Fruit fly (Drosophila melanogaster) whole organism, embryonic: ENCODE measurements around the gene krz.

Experiments used
- CG12769 ChIP-seq: fragments of 200-800 bp; sonication (Bioruptor generic); optimal IDR thresholded peaks from 2 replicates; lab custom pipeline; 2019; ENCODE audit warnings: missing biosample characterization, mild to moderate bottlenecking, missing genetic modification characterization, moderate library complexity
- CG13424 ChIP-seq: fragments of 200-800 bp; sonication (Bioruptor generic); optimal IDR thresholded peaks from 2 replicates; lab custom pipeline; 2019; ENCODE audit warnings: missing biosample characterization, mild to moderate bottlenecking, missing genetic modification characterization, moderate library complexity
- CG14710 ChIP-seq: fragments of 200-800 bp; sonication (Bioruptor generic); optimal IDR thresholded peaks from 3 replicates; lab custom pipeline; 2019; ENCODE audit warnings: missing biosample characterization, mild to moderate bottlenecking, missing genetic modification characterization, moderate library complexity
- CG17802 ChIP-seq: fragments of 200-800 bp; sonication (Bioruptor generic); optimal IDR thresholded peaks from 2 replicates; lab custom pipeline; 2018; ENCODE audit warnings: missing biosample characterization, mild to moderate bottlenecking, missing genetic modification characterization, moderate library complexity
- CG18262 ChIP-seq: fragments of 200-800 bp; optimal IDR thresholded peaks from 3 replicates; lab custom pipeline; 2019; ENCODE audit warnings: missing biosample characterization, mild to moderate bottlenecking, missing genetic modification characterization, moderate library complexity
- CG2199 ChIP-seq: fragments of 200-800 bp; sonication (Bioruptor generic); IDR thresholded peaks from 3 replicates; pipeline ENCODE4 v1.3.6; 2022; ENCODE audit warnings: missing biosample characterization, missing genetic modification characterization
- CG2678 ChIP-seq: fragments of 200-800 bp; sonication (Bioruptor generic); optimal IDR thresholded peaks from 3 replicates; lab custom pipeline; 2019; ENCODE audit warnings: missing biosample characterization, mild to moderate bottlenecking, missing genetic modification characterization, moderate library complexity
- CG31441 ChIP-seq: fragments of 200-800 bp; sonication (Bioruptor generic); IDR thresholded peaks from 2 replicates; pipeline ENCODE4 v1.3.6; 2022; ENCODE audit warnings: missing biosample characterization, missing genetic modification characterization
- CG32767 ChIP-seq: fragments of 200-800 bp; sonication (Bioruptor generic); IDR thresholded peaks from 2 replicates; pipeline ENCODE4 v1.3.6; 2022; ENCODE audit warnings: missing biosample characterization, missing genetic modification characterization
- CG33557 ChIP-seq: fragments of 200-800 bp; sonication (Bioruptor generic); optimal IDR thresholded peaks from 2 replicates; lab custom pipeline; 2019; ENCODE audit warnings: missing biosample characterization, mild to moderate bottlenecking, missing genetic modification characterization, moderate library complexity
- CG7839 ChIP-seq: fragments of 200-800 bp; sonication (Bioruptor generic); optimal IDR thresholded peaks from 3 replicates; lab custom pipeline; 2018; ENCODE audit warnings: missing biosample characterization, mild to moderate bottlenecking, missing genetic modification characterization, moderate library complexity
- CG8290 ChIP-seq, 3 experiments: fragments of 200-800 bp; sonication (Bioruptor generic); optimal IDR thresholded peaks; 2 replicates each; lab custom pipeline; 2016 to 2019; ENCODE audit warnings: missing biosample characterization in 3 of 3, missing genetic modification characterization in 3 of 3, mild to moderate bottlenecking in 2 of 3, moderate library complexity in 1 of 3
- CG8388 ChIP-seq: fragments of 200-800 bp; sonication (Bioruptor generic); optimal IDR thresholded peaks from 2 replicates; lab custom pipeline; 2019; ENCODE audit warnings: missing biosample characterization, mild to moderate bottlenecking, missing genetic modification characterization, moderate library complexity
- CG9797 ChIP-seq: fragments of 200-800 bp; sonication (Bioruptor generic); optimal IDR thresholded peaks from 3 replicates; lab custom pipeline; 2018; ENCODE audit warnings: missing biosample characterization, mild to moderate bottlenecking, missing genetic modification characterization
- CoRest ChIP-seq: fragments of 200-800 bp; sonication (Bioruptor generic); optimal IDR thresholded peaks from 3 replicates; lab custom pipeline; 2018; ENCODE audit warnings: missing biosample characterization, mild to moderate bottlenecking, missing genetic modification characterization, moderate library complexity
- Dll ChIP-seq: fragments of 200-800 bp; sonication (Bioruptor generic); IDR thresholded peaks from 4 replicates; pipeline ENCODE4 v1.3.6; 2022; ENCODE audit warnings: missing biosample characterization, missing genetic modification characterization; ENCODE audit not compliant: partially characterized antibody
- E2f1 ChIP-seq: fragments of 200-800 bp; sonication (Bioruptor generic); IDR thresholded peaks from 2 replicates; pipeline ENCODE4 v1.3.6; 2022; ENCODE audit warnings: missing biosample characterization, missing genetic modification characterization
- Ets65A ChIP-seq: fragments of 200-800 bp; sonication (Bioruptor generic); peaks from one replicate; lab custom pipeline; 2016; ENCODE audit warnings: missing biosample characterization, missing genetic modification characterization
- HLH3B ChIP-seq: fragments of 200-800 bp; sonication (Bioruptor generic); IDR thresholded peaks from 2 replicates; pipeline ENCODE4 v1.3.6; 2022; ENCODE audit warnings: missing biosample characterization, missing genetic modification characterization
- HLH54F ChIP-seq: fragments of 200-800 bp; sonication (Bioruptor generic); optimal IDR thresholded peaks from 3 replicates; lab custom pipeline; 2016; ENCODE audit warnings: missing biosample characterization, missing genetic modification characterization
- HmgZ ChIP-seq: fragments of 200-800 bp; sonication (Bioruptor generic); optimal IDR thresholded peaks from 2 replicates; lab custom pipeline; 2018; ENCODE audit warnings: missing biosample characterization, mild to moderate bottlenecking, missing genetic modification characterization
- Hsf ChIP-seq: fragments of 200-800 bp; sonication (Bioruptor generic); optimal IDR thresholded peaks from 3 replicates; lab custom pipeline; 2016; ENCODE audit warnings: missing biosample characterization, missing genetic modification characterization
- MESR4 ChIP-seq: fragments of 200-800 bp; sonication (Bioruptor generic); optimal IDR thresholded peaks from 2 replicates; lab custom pipeline; 2018; ENCODE audit warnings: missing biosample characterization, mild to moderate bottlenecking, missing genetic modification characterization, moderate library complexity
- Max ChIP-seq: fragments of 200-800 bp; sonication (Bioruptor generic); optimal IDR thresholded peaks from 2 replicates; lab custom pipeline; 2016; ENCODE audit warnings: missing biosample characterization, mild to moderate bottlenecking, missing genetic modification characterization
- Scr ChIP-seq: fragments of 200-800 bp; sonication (Bioruptor generic); IDR thresholded peaks from 2 replicates; pipeline ENCODE4 v1.3.6; 2022; ENCODE audit warnings: missing biosample characterization, missing genetic modification characterization; ENCODE audit not compliant: partially characterized antibody
- Ssrp ChIP-seq: fragments of 200-800 bp; sonication (Bioruptor generic); optimal IDR thresholded peaks from 2 replicates; lab custom pipeline; 2018; ENCODE audit warnings: missing biosample characterization, mild to moderate bottlenecking, missing genetic modification characterization, moderate library complexity
- Stat92E ChIP-seq, 3 experiments: fragments of >200 bp in 2 of 3; fragments of 200-800 bp in 1 of 3; sonication (Bioruptor generic) in 1 of 3; optimal IDR thresholded peaks; 2 replicates each; lab custom pipeline; 2017 to 2019; ENCODE audit warnings: missing biosample characterization in 3 of 3, missing genetic modification characterization in 3 of 3, mild to moderate bottlenecking in 1 of 3, moderate library complexity in 1 of 3
- Trl ChIP-seq, 3 experiments: fragments of >200 bp in 2 of 3; fragments of 200-800 bp in 1 of 3; sonication (Bioruptor generic) in 1 of 3; optimal IDR thresholded peaks; 2 replicates in 1 of 3; 3 replicates in 2 of 3; lab custom pipeline; 2016 to 2017; ENCODE audit warnings: missing biosample characterization in 1 of 3, missing genetic modification characterization in 1 of 3
- YL-1 ChIP-seq: fragments of 200-800 bp; sonication (Bioruptor generic); optimal IDR thresholded peaks from 3 replicates; lab custom pipeline; 2017; ENCODE audit warnings: missing biosample characterization, mild to moderate bottlenecking, missing genetic modification characterization
- cato ChIP-seq: fragments of 200-800 bp; sonication (Bioruptor generic); optimal IDR thresholded peaks from 2 replicates; lab custom pipeline; 2016; ENCODE audit warnings: missing biosample characterization, missing genetic modification characterization, borderline replicate concordance
- dmrt11E ChIP-seq: fragments of 200-800 bp; sonication (Bioruptor generic); optimal IDR thresholded peaks from 3 replicates; lab custom pipeline; 2018; ENCODE audit warnings: missing biosample characterization, mild to moderate bottlenecking, missing genetic modification characterization, moderate library complexity
- ems ChIP-seq: fragments of 200-800 bp; sonication (Bioruptor generic); optimal IDR thresholded peaks from 3 replicates; lab custom pipeline; 2016; ENCODE audit warnings: missing biosample characterization, missing genetic modification characterization
- grau ChIP-seq: fragments of 200-800 bp; optimal IDR thresholded peaks from 3 replicates; lab custom pipeline; 2019; ENCODE audit warnings: missing biosample characterization, mild to moderate bottlenecking, missing genetic modification characterization, moderate library complexity
- hth ChIP-seq: fragments of >200 bp; optimal IDR thresholded peaks from 2 replicates; lab custom pipeline; 2017; ENCODE audit warnings: inconsistent platforms
- nerfin-1 ChIP-seq: fragments of 200-800 bp; sonication (Bioruptor generic); optimal IDR thresholded peaks from 3 replicates; lab custom pipeline; 2019; ENCODE audit warnings: missing biosample characterization, mild to moderate bottlenecking, missing genetic modification characterization, moderate library complexity
- nom ChIP-seq: fragments of 200-800 bp; sonication (Bioruptor generic); optimal IDR thresholded peaks from 2 replicates; lab custom pipeline; 2017; ENCODE audit warnings: missing biosample characterization, missing genetic modification characterization, mild to moderate bottlenecking, moderate library complexity, missing genetic modification reagents
- onecut ChIP-seq: fragments of 200-800 bp; sonication (Bioruptor generic); IDR thresholded peaks from 2 replicates; pipeline ENCODE4 v1.3.6; 2022; ENCODE audit warnings: missing biosample characterization, missing genetic modification characterization
- pfk ChIP-seq: fragments of 200-800 bp; sonication (Bioruptor generic); optimal IDR thresholded peaks from 2 replicates; lab custom pipeline; 2018; ENCODE audit warnings: missing biosample characterization, mild to moderate bottlenecking, missing genetic modification characterization, moderate library complexity
- pzg ChIP-seq: fragments of 200-800 bp; sonication (Bioruptor generic); optimal IDR thresholded peaks from 3 replicates; lab custom pipeline; 2018; ENCODE audit warnings: missing biosample characterization, mild to moderate bottlenecking, missing genetic modification characterization, moderate library complexity
- row ChIP-seq: fragments of 200-800 bp; sonication (Bioruptor generic); IDR thresholded peaks from 3 replicates; pipeline ENCODE4 v1.3.6; 2022; ENCODE audit warnings: missing biosample characterization, missing genetic modification characterization
- sc ChIP-seq, 3 experiments: fragments of >200 bp in 2 of 3; fragments of 200-800 bp in 1 of 3; sonication (Bioruptor generic) in 1 of 3; optimal IDR thresholded peaks; 2 replicates in 2 of 3; 3 replicates in 1 of 3; lab custom pipeline; 2017; ENCODE audit warnings: mild to moderate bottlenecking in 1 of 3, missing biosample characterization in 1 of 3, missing genetic modification characterization in 1 of 3, missing genetic modification reagents in 1 of 3
- shn ChIP-seq: fragments of 200-800 bp; sonication (Bioruptor generic); optimal IDR thresholded peaks from 3 replicates; lab custom pipeline; 2016; ENCODE audit warnings: missing biosample characterization, missing genetic modification characterization
- sob ChIP-seq: fragments of 200-800 bp; sonication (Bioruptor generic); IDR thresholded peaks from 2 replicates; pipeline ENCODE4 v1.3.6; 2022; ENCODE audit warnings: missing biosample characterization, missing genetic modification characterization
- sqz ChIP-seq: fragments of 200-800 bp; sonication (Bioruptor generic); optimal IDR thresholded peaks from 3 replicates; lab custom pipeline; 2018; ENCODE audit warnings: missing biosample characterization, mild to moderate bottlenecking, missing genetic modification characterization
- ssp ChIP-seq: fragments of 200-800 bp; sonication (Bioruptor generic); IDR thresholded peaks from 2 replicates; pipeline ENCODE4 v1.3.6; 2022; ENCODE audit warnings: missing biosample characterization, missing genetic modification characterization
- vvl ChIP-seq: fragments of 200-800 bp; sonication (Bioruptor generic); IDR thresholded peaks from 2 replicates; pipeline ENCODE4 v1.3.6; 2022; ENCODE audit warnings: missing biosample characterization, missing genetic modification characterization

The krz gene

dm6 chr3R:32051782-32052503 lies at the start of gene krz, which contains the start of gene mod:
krz (minus strand) TSS chr3R:32051993.
mod (plus strand) TSS chr3R:32052060.
- TF ChIP-seq CG17802 (tag; lab: Kevin White, UChicago) (peak; percentile 74), pzg (GFP tag; lab: Kevin White, UChicago) (peak; percentile 56), MESR4 (GFP tag; lab: Kevin White, UChicago) (peak; percentile 99), ems (GFP tag; lab: Kevin White, UChicago) (peak; percentile 4), CG2199 (GFP tag; lab: Robert Waterston, UW) (0 out of 3 replicates have a peak, but pooled peaks have one; percentile 62), Ssrp (tag; lab: Kevin White, UChicago) (peak; percentile 48), hth (lab: Kevin White, UChicago) (no peak), row (GFP tag; lab: Robert Waterston, UW) (peak; percentile 59), ssp (GFP tag; lab: Robert Waterston, UW) (peak; percentile 84), HLH54F (GFP tag; lab: Kevin White, UChicago) (peak; percentile 14), CoRest (tag; lab: Kevin White, UChicago) (peak; percentile 61), onecut (GFP tag; lab: Robert Waterston, UW) (peak; percentile 13; the same call in 1 of the 2 replicates), Dll (GFP tag; lab: Robert Waterston, UW) (0 out of 4 replicates have a peak, but pooled peaks have one; percentile 13), CG32767 (peak; percentile 91), grau (tag; lab: Kevin White, UChicago) (peak; percentile 37), CG8388 (peak; percentile 5), CG33557 (GFP tag; lab: Kevin White, UChicago) (peak; percentile 4), CG12769 (tag; lab: Kevin White, UChicago) (peak; percentile 65), sc (optimal IDR thresholded peaks at IDR 0.05; lab: Kevin White, UChicago) (no peak), sc (GFP tag; optimal IDR thresholded peaks at IDR 0.05; lab: Kevin White, UChicago) (peak; percentile 2), CG9797 (peak; percentile 39), Ets65A (peak; percentile 65), sob (GFP tag; lab: Robert Waterston, UW) (peak; percentile 33; the same call in 1 of the 2 replicates), CG2678 (peak; percentile 6), Hsf (GFP tag; lab: Kevin White, UChicago) (peak; percentile 14), nerfin-1 (tag; lab: Kevin White, UChicago) (peak; percentile 25), CG14710 (tag; lab: Kevin White, UChicago) (peak; percentile 24), dmrt11E (tag; lab: Kevin White, UChicago) (peak; percentile 23), Max (GFP tag; lab: Kevin White, UChicago) (peak; percentile 0), YL-1 (GFP tag; lab: Kevin White, UChicago) (peak; percentile 61), CG7839 (tag; lab: Kevin White, UChicago) (peak; percentile 44), nom (peak; percentile 8), sqz (peak; percentile 26), pfk (GFP tag; lab: Kevin White, UChicago) (no peak), CG18262 (tag; lab: Kevin White, UChicago) (peak; percentile 28), E2f1 (GFP tag; lab: Robert Waterston, UW) (0 out of 2 replicates have a peak, but pooled peaks have one; percentile 8), cato (GFP tag; lab: Kevin White, UChicago) (peak; percentile 12), shn (GFP tag; lab: Kevin White, UChicago) (peak; percentile 2), HLH3B (GFP tag; lab: Robert Waterston, UW) (0 out of 2 replicates have a peak, but pooled peaks have one; percentile 7), Trl (optimal IDR thresholded peaks at IDR 0.05; lab: Kevin White, UChicago) (no peak), Trl (GFP tag; optimal IDR thresholded peaks at IDR 0.05; lab: Kevin White, UChicago) (no peak), vvl (peak; percentile 44; the same call in 1 of the 2 replicates), CG31441 (GFP tag; lab: Robert Waterston, UW) (peak; percentile 23; the same call in 1 of the 2 replicates), CG13424 (tag; lab: Kevin White, UChicago) (peak; percentile 3), Stat92E (GFP tag; optimal IDR thresholded peaks at IDR 0.05; lab: Kevin White, UChicago) (peak in 1 of 3 experiments; percentile 24), HmgZ (tag; lab: Kevin White, UChicago) (peak; percentile 50), Scr (GFP tag; lab: Robert Waterston, UW) (peak; percentile 28; the same call in 1 of the 2 replicates), CG8290 (GFP tag; optimal IDR thresholded peaks at IDR 0.05; lab: Kevin White, UChicago) (no peak), CG8290 (tag; optimal IDR thresholded peaks at IDR 0.05; lab: Kevin White, UChicago) (peak in 1 of 2 experiments; percentile 64)
